Fruit fly (Drosophila melanogaster): ENCODE data around the gene CG5282.
A peak's percentile ranks its signal among the peaks of the same experiment; 100 is the strongest.

Gene CG5282

dm6 chr3L:20398243-20399222 lies 27.3 kb downstream of the CG5282 start (continued):
- peak; percentile 90 for TF ChIP-seq Dek (tag; optimal IDR thresholded peaks at IDR 0.05)
- TF ChIP-seq tll (GFP tag; optimal IDR thresholded peaks at IDR 0.05) = no peak
- TF ChIP-seq otp (GFP tag; IDR thresholded peaks at IDR 0.05) = 0 out of 3 replicates have a peak, but pooled peaks have one; percentile 27
- TF ChIP-seq sens (GFP tag) = peak; percentile 97
- TF ChIP-seq CG7357 (GFP tag; IDR thresholded peaks at IDR 0.05) = peak; percentile 62
- peak; percentile 19 for TF ChIP-seq CG3838 (GFP tag; optimal IDR thresholded peaks at IDR 0.05)
- TF ChIP-seq crp (GFP tag; optimal IDR thresholded peaks at IDR 0.05) = peak in 1 of 2 experiments; percentile 50
- peak; percentile 72; the same call in 1 of the 2 replicates for TF ChIP-seq ranshi (GFP tag; IDR thresholded peaks at IDR 0.05)
- TF ChIP-seq CG18599 (GFP tag; optimal IDR thresholded peaks at IDR 0.05) = peak; percentile 85
- TF ChIP-seq oc (tag; optimal IDR thresholded peaks at IDR 0.05) = peak; percentile 60
- peak; percentile 70 for TF ChIP-seq fu2 (GFP tag; optimal IDR thresholded peaks at IDR 0.05)
- TF ChIP-seq ato (GFP tag; IDR thresholded peaks at IDR 0.05; ENCODE audit: partially characterized antibody) = no peak
- peak; percentile 62 for TF ChIP-seq CG17328 (GFP tag; IDR thresholded peaks at IDR 0.05)
- TF ChIP-seq CG15073 (GFP tag; optimal IDR thresholded peaks at IDR 0.05) = no peak
- peak; percentile 54 for TF ChIP-seq grn (GFP tag; optimal IDR thresholded peaks at IDR 0.05)
- TF ChIP-seq CG12659 (GFP tag; optimal IDR thresholded peaks at IDR 0.05) = peak; percentile 90
- TF ChIP-seq danr (GFP tag; IDR thresholded peaks at IDR 0.05) = peak; percentile 57; the same call in 1 of the 2 replicates
- TF ChIP-seq Tbp (GFP tag; optimal IDR thresholded peaks at IDR 0.05) = no peak
- TF ChIP-seq row (GFP tag; IDR thresholded peaks at IDR 0.05) = peak; percentile 82
- 0 out of 2 replicates have a peak, but pooled peaks have one; percentile 17 for TF ChIP-seq CG1024 (GFP tag; IDR thresholded peaks at IDR 0.05)
- TF ChIP-seq ems (GFP tag; optimal IDR thresholded peaks at IDR 0.05) = peak; percentile 69
- no peak for TF ChIP-seq knrl (GFP tag; IDR thresholded peaks at IDR 0.05; ENCODE audit: partially characterized antibody)
- TF ChIP-seq hkb (optimal IDR thresholded peaks at IDR 0.05) = no peak
- peak; percentile 89 for TF ChIP-seq hkb (GFP tag; IDR thresholded peaks at IDR 0.05)
- peak; percentile 56 for TF ChIP-seq CG17802 (tag; optimal IDR thresholded peaks at IDR 0.05)
- TF ChIP-seq corto (GFP tag; optimal IDR thresholded peaks at IDR 0.05) = peak; percentile 71
- no peak for TF ChIP-seq Dref (GFP tag; IDR thresholded peaks at IDR 0.05)
- TF ChIP-seq CG9876 (GFP tag; optimal IDR thresholded peaks at IDR 0.05) = peak; percentile 6
- TF ChIP-seq scrt (GFP tag; optimal IDR thresholded peaks at IDR 0.05) = peak; percentile 86
- TF ChIP-seq Hr51 (GFP tag; optimal IDR thresholded peaks at IDR 0.05) = peak; percentile 55 to 92
- TF ChIP-seq so (GFP tag; IDR thresholded peaks at IDR 0.05) = peak; percentile 86
- TF ChIP-seq CG12391 (tag; optimal IDR thresholded peaks at IDR 0.05) = peak; percentile 90
- TF ChIP-seq Dbx (GFP tag; IDR thresholded peaks at IDR 0.05) = peak; percentile 61; the same call in 2 of the 3 replicates
- TF ChIP-seq CG10654 (GFP tag; optimal IDR thresholded peaks at IDR 0.05) = peak; percentile 71
- peak; percentile 79 for TF ChIP-seq ase (GFP tag; IDR thresholded peaks at IDR 0.05)
- peak; percentile 51 for TF ChIP-seq CG10274 (GFP tag; optimal IDR thresholded peaks at IDR 0.05)
- TF ChIP-seq NC2α (GFP tag; optimal IDR thresholded peaks at IDR 0.05) = peak; percentile 42
- TF ChIP-seq kni (GFP tag; optimal IDR thresholded peaks at IDR 0.05) = peak; percentile 77
- TF ChIP-seq CG1602 (GFP tag; optimal IDR thresholded peaks at IDR 0.05) = peak; percentile 85
- TF ChIP-seq CG17829 (tag; optimal IDR thresholded peaks at IDR 0.05) = peak; percentile 81
- peak; percentile 33; the same call in 1 of the 3 replicates for TF ChIP-seq CG2889 (GFP tag; IDR thresholded peaks at IDR 0.05)
- TF ChIP-seq dati (GFP tag; IDR thresholded peaks at IDR 0.05) = 0 out of 2 replicates have a peak, but pooled peaks have one; percentile 28
- peak; percentile 70; the same call in 2 of the 3 replicates for TF ChIP-seq CG34422 (GFP tag; IDR thresholded peaks at IDR 0.05)
- peak; percentile 91 for TF ChIP-seq phol (tag; optimal IDR thresholded peaks at IDR 0.05)
- TF ChIP-seq CG15601 (tag; optimal IDR thresholded peaks at IDR 0.05) = peak; percentile 82
- TF ChIP-seq CG12236 (GFP tag; optimal IDR thresholded peaks at IDR 0.05) = peak; percentile 45
- TF ChIP-seq gt (GFP tag; IDR thresholded peaks at IDR 0.05) = no peak
- TF ChIP-seq GATAe (GFP tag; conservative IDR thresholded peaks at IDR 0.05) = 0 out of 2 replicates have a peak, but pooled peaks have one; percentile 11

Data from whole organism, embryonic.